1 fruit fly cellular context compared by ENCODE assay signal in genomic region chr2L:15331353-15331752, dm6.
TF ChIP-seq lines count a peak whose summit lies in the region.

No protein-coding gene starts in this region.

TF ChIP-seq in whole organism, embryonic, 481 proteins besides CTCF, POLR2A, EP300 and RAD21 (continued from another document):
- TF ChIP-seq CG7928 (GFP tag; optimal IDR thresholded peaks at IDR 0.05; lab: Kevin White, UChicago): no peak
- no peak for TF ChIP-seq ro (GFP tag; IDR thresholded peaks at IDR 0.05; lab: Robert Waterston, UW)
- TF ChIP-seq CG12299 (tag; optimal IDR thresholded peaks at IDR 0.05; lab: Kevin White, UChicago): no peak
- TF ChIP-seq hbn (GFP tag; IDR thresholded peaks at IDR 0.05; lab: Robert Waterston, UW; ENCODE audit: partially characterized antibody): no peak
- no peak for TF ChIP-seq CG6854 (GFP tag; optimal IDR thresholded peaks at IDR 0.05; lab: Kevin White, UChicago)
- TF ChIP-seq mld (GFP tag; IDR thresholded peaks at IDR 0.05; lab: Robert Waterston, UW; ENCODE audit: partially characterized antibody): no peak
- TF ChIP-seq tll (GFP tag; optimal IDR thresholded peaks at IDR 0.05; lab: Kevin White, UChicago): peak in 1 of 2 experiments; percentile 47
- no peak for TF ChIP-seq ftz-f1 (GFP tag; optimal IDR thresholded peaks at IDR 0.05; lab: Kevin White, UChicago)
- no peak for TF ChIP-seq prd (optimal IDR thresholded peaks at IDR 0.05; lab: Kevin White, UChicago)
- peak; percentile 76 for TF ChIP-seq prd (GFP tag; IDR thresholded peaks at IDR 0.05; lab: Robert Waterston, UW)
- peak; percentile 11 for TF ChIP-seq CG15696 (tag; optimal IDR thresholded peaks at IDR 0.05; lab: Kevin White, UChicago)
- TF ChIP-seq Mad (GFP tag; optimal IDR thresholded peaks at IDR 0.05; lab: Kevin White, UChicago): no peak
- TF ChIP-seq Ptx1 (GFP tag; IDR thresholded peaks at IDR 0.05; lab: Robert Waterston, UW): no peak
- TF ChIP-seq CG4404 (GFP tag; IDR thresholded peaks at IDR 0.05; lab: Robert Waterston, UW): 0 out of 2 replicates have a peak, but pooled peaks have one; percentile 9
- TF ChIP-seq CG7357 (GFP tag; IDR thresholded peaks at IDR 0.05; lab: Robert Waterston, UW): no peak
- TF ChIP-seq nerfin-1 (tag; optimal IDR thresholded peaks at IDR 0.05; lab: Kevin White, UChicago): no peak
- TF ChIP-seq CG7745 (tag; optimal IDR thresholded peaks at IDR 0.05; lab: Kevin White, UChicago): no peak
- no peak for TF ChIP-seq en (GFP tag; optimal IDR thresholded peaks at IDR 0.05; lab: Kevin White, UChicago)
- no peak for TF ChIP-seq CG3163 (GFP tag; optimal IDR thresholded peaks at IDR 0.05; lab: Kevin White, UChicago)
- no peak for TF ChIP-seq CG9817 (tag; optimal IDR thresholded peaks at IDR 0.05; lab: Kevin White, UChicago)
- TF ChIP-seq dimm (GFP tag; IDR thresholded peaks at IDR 0.05; lab: Robert Waterston, UW): no peak
- no peak for TF ChIP-seq CG3726 (GFP tag; IDR thresholded peaks at IDR 0.05; lab: Robert Waterston, UW)
- no peak for TF ChIP-seq CG18476 (GFP tag; optimal IDR thresholded peaks at IDR 0.05; lab: Kevin White, UChicago)
- no peak for TF ChIP-seq CG15269 (tag; optimal IDR thresholded peaks at IDR 0.05; lab: Kevin White, UChicago)
- no peak for TF ChIP-seq Hr39 (optimal IDR thresholded peaks at IDR 0.05; lab: Kevin White, UChicago)
- no peak for TF ChIP-seq CG34224 (GFP tag; IDR thresholded peaks at IDR 0.05; lab: Robert Waterston, UW; ENCODE audit: partially characterized antibody)
